Worm (Caenorhabditis elegans) whole organism, mixed stage, embryonic: ENCODE results near the gene ttm-1.

Experiments
- M03D4.4 ChIP-seq: sonication (generic microtip); optimal IDR thresholded peaks from 2 replicates; lab custom pipeline; 2017; ENCODE audit warnings: mild to moderate bottlenecking, missing genetic modification characterization, missing compliant biosample characterization
- bed-3 ChIP-seq: fragments of 200-800 bp; sonication (Bioruptor generic); optimal IDR thresholded peaks from 3 replicates; lab custom pipeline; 2018; ENCODE audit warnings: mild to moderate bottlenecking, missing genetic modification characterization, moderate library complexity, missing compliant biosample characterization
- blmp-1 ChIP-seq: fragments of 150-350 bp; optimal IDR thresholded peaks from 2 replicates; lab custom pipeline; 2014; ENCODE audit warnings: missing biosample characterization, missing genetic modification characterization
- ceh-39 ChIP-seq: fragments of 150-350 bp; optimal IDR thresholded peaks from 2 replicates; lab custom pipeline; 2014; ENCODE audit warnings: missing biosample characterization, missing genetic modification characterization
- ceh-43 ChIP-seq: fragments of 200-800 bp; sonication (Bioruptor generic); optimal IDR thresholded peaks from 2 replicates; lab custom pipeline; 2018; ENCODE audit warnings: mild to moderate bottlenecking, missing genetic modification characterization, moderate library complexity, missing compliant biosample characterization
- ceh-83 ChIP-seq: fragments of 200-800 bp; sonication (Bioruptor generic); optimal IDR thresholded peaks from 2 replicates; lab custom pipeline; 2018; ENCODE audit warnings: mild to moderate bottlenecking, missing genetic modification characterization, missing compliant biosample characterization
- cnd-1 ChIP-seq: fragments of 200-800 bp; sonication (Bioruptor generic); optimal IDR thresholded peaks from 2 replicates; lab custom pipeline; 2018; ENCODE audit warnings: mild to moderate bottlenecking, missing genetic modification characterization, missing compliant biosample characterization
- drap-1 ChIP-seq: fragments of 200-800 bp; sonication (Bioruptor generic); optimal IDR thresholded peaks from 3 replicates; lab custom pipeline; 2018; ENCODE audit warnings: mild to moderate bottlenecking, missing genetic modification characterization, missing compliant biosample characterization
- elt-1 ChIP-seq: sonication (generic microtip); optimal IDR thresholded peaks from 2 replicates; lab custom pipeline; 2017; ENCODE audit warnings: missing genetic modification characterization, mild to moderate bottlenecking, missing compliant biosample characterization, antibody characterized with exemption, moderate library complexity, borderline replicate concordance; ENCODE audit not compliant: insufficient read depth
- elt-3 ChIP-seq: fragments of 150-350 bp; optimal IDR thresholded peaks from 2 replicates; lab custom pipeline; 2014; ENCODE audit warnings: missing biosample characterization, missing genetic modification characterization
- flh-1 ChIP-seq: fragments of 200-800 bp; sonication (Bioruptor generic); optimal IDR thresholded peaks from 2 replicates; lab custom pipeline; 2018; ENCODE audit warnings: mild to moderate bottlenecking, missing genetic modification characterization, moderate library complexity, missing compliant biosample characterization
- ham-2 ChIP-seq: fragments of 200-800 bp; sonication (Bioruptor generic); optimal IDR thresholded peaks from 2 replicates; lab custom pipeline; 2018; ENCODE audit warnings: mild to moderate bottlenecking, missing genetic modification characterization, missing compliant biosample characterization
- hlh-1 ChIP-seq: fragments of 150-350 bp; optimal IDR thresholded peaks from 2 replicates; lab custom pipeline; 2014; ENCODE audit warnings: missing biosample characterization, missing genetic modification reagents, missing genetic modification characterization
- lin-13 ChIP-seq: fragments of 150-350 bp; optimal IDR thresholded peaks from 2 replicates; lab custom pipeline; 2014; ENCODE audit warnings: missing biosample characterization, missing genetic modification characterization
- lin-32 ChIP-seq: fragments of 200-800 bp; sonication (Bioruptor generic); optimal IDR thresholded peaks from 2 replicates; lab custom pipeline; 2018; ENCODE audit warnings: mild to moderate bottlenecking, missing genetic modification characterization, missing compliant biosample characterization
- lsy-2 ChIP-seq: fragments of 150-350 bp; optimal IDR thresholded peaks from 2 replicates; lab custom pipeline; 2014; ENCODE audit warnings: missing biosample characterization, missing genetic modification characterization
- mep-1 ChIP-seq: fragments of 150-350 bp; optimal IDR thresholded peaks from 2 replicates; lab custom pipeline; 2017; ENCODE audit warnings: missing biosample characterization, missing genetic modification reagents, missing genetic modification characterization, inconsistent platforms
- mls-2 ChIP-seq: sonication (generic microtip); optimal IDR thresholded peaks from 2 replicates; lab custom pipeline; 2016; ENCODE audit warnings: mild to moderate bottlenecking, missing genetic modification characterization, moderate library complexity, missing compliant biosample characterization
- nhr-12 ChIP-seq: fragments of 150-350 bp; optimal IDR thresholded peaks from 2 replicates; lab custom pipeline; 2014; ENCODE audit warnings: missing biosample characterization, missing genetic modification characterization
- nhr-2 ChIP-seq: fragments of 150-350 bp; optimal IDR thresholded peaks from 2 replicates; lab custom pipeline; 2014; ENCODE audit warnings: missing biosample characterization, missing genetic modification characterization
- nhr-237 ChIP-seq: fragments of 150-350 bp; optimal IDR thresholded peaks from 2 replicates; lab custom pipeline; 2014; ENCODE audit warnings: missing biosample characterization, missing genetic modification characterization
- nhr-76 ChIP-seq: sonication (generic microtip); optimal IDR thresholded peaks from 2 replicates; lab custom pipeline; 2017; ENCODE audit warnings: missing biosample characterization, missing genetic modification characterization
- pha-4 ChIP-seq: fragments of 150-350 bp; optimal IDR thresholded peaks from 2 replicates; lab custom pipeline; 2018; ENCODE audit warnings: missing biosample characterization, missing genetic modification reagents, missing genetic modification characterization
- sem-2 ChIP-seq: fragments of 200-800 bp; sonication (Bioruptor generic); optimal IDR thresholded peaks from 2 replicates; lab custom pipeline; 2018; ENCODE audit warnings: mild to moderate bottlenecking, missing genetic modification characterization, missing compliant biosample characterization
- snpc-4 ChIP-seq: fragments of 150-350 bp; optimal IDR thresholded peaks from 2 replicates; lab custom pipeline; 2014; ENCODE audit warnings: missing biosample characterization, missing genetic modification characterization
- tbx-8 ChIP-seq: fragments of 200-800 bp; sonication (Bioruptor generic); optimal IDR thresholded peaks from 2 replicates; lab custom pipeline; 2018; ENCODE audit warnings: mild to moderate bottlenecking, missing genetic modification characterization, moderate library complexity, missing compliant biosample characterization
- unc-120 ChIP-seq: sonication (generic microtip); optimal IDR thresholded peaks from 2 replicates; lab custom pipeline; 2017; ENCODE audit warnings: missing genetic modification characterization, missing compliant biosample characterization; ENCODE audit not compliant: poor library complexity, severe bottlenecking
- unc-39 ChIP-seq: fragments of 150-350 bp; optimal IDR thresholded peaks from 2 replicates; lab custom pipeline; 2014; ENCODE audit warnings: missing biosample characterization, missing genetic modification characterization
- unc-62 ChIP-seq: fragments of 150-350 bp; optimal IDR thresholded peaks from 2 replicates; lab custom pipeline; 2014; ENCODE audit warnings: missing biosample characterization, missing genetic modification reagents, missing genetic modification characterization
- zip-8 ChIP-seq: fragments of 150-350 bp; optimal IDR thresholded peaks from 2 replicates; lab custom pipeline; 2014; ENCODE audit warnings: missing biosample characterization, missing genetic modification characterization
- ztf-11 ChIP-seq: fragments of 150-350 bp; optimal IDR thresholded peaks from 2 replicates; lab custom pipeline; 2014; ENCODE audit warnings: missing biosample characterization, missing genetic modification characterization

ttm-1 gene

ce11 chrIII:13000457-13000856 lies 33.7 kb upstream of the ttm-1 start, which contains the start of gene ZK1010.8:
Gene ZK1010.8 (minus strand): TSS chrIII:13000670.
- TF ChIP-seq ceh-43 (GFP tag; lab: Kevin White, UChicago), result no peak
- TF ChIP-seq pha-4 (tag; lab: Kevin White, UChicago), result peak; percentile 34

- no peak for TF ChIP-seq blmp-1 (tag; lab: Kevin White, UChicago)
Measured at ce11 chrIII:12998252-12998651, 31.5 kb upstream of the ttm-1 start.

- no peak for TF ChIP-seq ceh-83 (GFP tag; lab: Kevin White, UChicago)
- TF ChIP-seq tbx-8 (GFP tag; lab: Kevin White, UChicago), result no peak
- TF ChIP-seq drap-1 (GFP tag; lab: Kevin White, UChicago), result no peak
- no peak for TF ChIP-seq ztf-11 (tag; lab: Kevin White, UChicago)
- no peak for TF ChIP-seq elt-1 (tag; lab: Kevin White, UChicago)
- TF ChIP-seq unc-39, result no peak
- TF ChIP-seq hlh-1, result no peak
- TF ChIP-seq nhr-12 (tag; lab: Kevin White, UChicago), result no peak
Measured at ce11 chrIII:12993607-12994006, 26.8 kb upstream of the ttm-1 start, which contains the start of gene col-97. Gene col-97 (minus strand): TSS chrIII:12993707.

ce11 chrIII:12993055-12993454 lies 26.3 kb upstream of the ttm-1 start:
- TF ChIP-seq ztf-11 (tag; lab: Kevin White, UChicago) (no peak), elt-1 (tag; lab: Kevin White, UChicago) (no peak), cnd-1 (tag; lab: Kevin White, UChicago) (no peak), nhr-76 (tag; lab: Kevin White, UChicago) (no peak), flh-1 (GFP tag; lab: Kevin White, UChicago) (no peak), lsy-2 (tag; lab: Kevin White, UChicago) (no peak), snpc-4 (tag; lab: Kevin White, UChicago) (no peak), bed-3 (GFP tag; lab: Kevin White, UChicago) (no peak), lin-32 (GFP tag; lab: Kevin White, UChicago) (no peak), unc-62 (no peak), blmp-1 (tag; lab: Kevin White, UChicago) (no peak), ceh-39 (tag; lab: Kevin White, UChicago) (no peak), nhr-2 (tag; lab: Kevin White, UChicago) (no peak), mep-1 (tag; lab: Kevin White, UChicago) (no peak), zip-8 (no peak), ham-2 (GFP tag; lab: Kevin White, UChicago) (no peak), hlh-1 (no peak), unc-39 (no peak), mls-2 (no peak), tbx-8 (GFP tag; lab: Kevin White, UChicago) (no peak)

ce11 chrIII:12990997-12991396 lies 24.2 kb upstream of the ttm-1 start, which contains the start of gene ZK1010.12:
Gene ZK1010.12 (plus strand): TSS chrIII:12991297.
- TF ChIP-seq tbx-8 (GFP tag; lab: Kevin White, UChicago), result no peak
- no peak for TF ChIP-seq bed-3 (GFP tag; lab: Kevin White, UChicago)
- no peak for TF ChIP-seq lin-13
- TF ChIP-seq blmp-1 (tag; lab: Kevin White, UChicago), result no peak
- no peak for TF ChIP-seq ceh-43 (GFP tag; lab: Kevin White, UChicago)
- TF ChIP-seq flh-1 (GFP tag; lab: Kevin White, UChicago), result no peak
- no peak for TF ChIP-seq snpc-4 (tag; lab: Kevin White, UChicago)
- no peak for TF ChIP-seq M03D4.4
- TF ChIP-seq ham-2 (GFP tag; lab: Kevin White, UChicago), result no peak
- TF ChIP-seq unc-120, result no peak
- TF ChIP-seq nhr-12 (tag; lab: Kevin White, UChicago), result no peak
- TF ChIP-seq unc-39, result no peak
- TF ChIP-seq mls-2, result no peak
- TF ChIP-seq nhr-237 (tag; lab: Kevin White, UChicago), result no peak
- TF ChIP-seq elt-3 (tag; lab: Kevin White, UChicago), result no peak
- TF ChIP-seq, all 35 proteins: peak for 0

ce11 chrIII:12987418-12987817 lies 20.6 kb upstream of the ttm-1 start, which contains the start of gene ZK1010.5:
Gene ZK1010.5 (minus strand): TSS chrIII:12987518.
- TF ChIP-seq cnd-1 (tag; lab: Kevin White, UChicago) (no peak), sem-2 (GFP tag; lab: Kevin White, UChicago) (no peak)
- TF ChIP-seq, all 35 proteins: peak for 0
